Fruit fly (Drosophila melanogaster): Measurements from ENCODE around the gene CG3407.
A peak's percentile ranks its signal among the peaks of the same experiment; 100 is the strongest.

CG3407 gene

dm6 chr2L:3827406-3828133 is 14.4 kb upstream of the CG3407 start (continued):
- peak; percentile 36 for TF ChIP-seq CG18476 (GFP tag; optimal IDR thresholded peaks at IDR 0.05)
- TF ChIP-seq CG18764 (GFP tag; optimal IDR thresholded peaks at IDR 0.05): peak; percentile 58
- TF ChIP-seq NC2α (GFP tag; optimal IDR thresholded peaks at IDR 0.05): peak; percentile 38
- TF ChIP-seq bowl (GFP tag; IDR thresholded peaks at IDR 0.05): no peak
- peak; percentile 92 for TF ChIP-seq gsb-n (tag; optimal IDR thresholded peaks at IDR 0.05)
- TF ChIP-seq CG4328 (GFP tag; optimal IDR thresholded peaks at IDR 0.05): peak; percentile 13
- peak; percentile 48; the same call in 1 of the 2 replicates for TF ChIP-seq lmd (GFP tag; IDR thresholded peaks at IDR 0.05)
- no peak for TF ChIP-seq dysf (GFP tag; IDR thresholded peaks at IDR 0.05)
- peak; percentile 16 for TF ChIP-seq CG9609 (GFP tag; optimal IDR thresholded peaks at IDR 0.05)
- TF ChIP-seq fd96Cb (tag; optimal IDR thresholded peaks at IDR 0.05): peak; percentile 79
- TF ChIP-seq jumu (GFP tag; optimal IDR thresholded peaks at IDR 0.05): peak; percentile 69
- no peak for TF ChIP-seq CG12659 (GFP tag; optimal IDR thresholded peaks at IDR 0.05)
- TF ChIP-seq lola (GFP tag; optimal IDR thresholded peaks at IDR 0.05): peak in 1 of 3 experiments; percentile 96
- no peak for TF ChIP-seq CG34224 (GFP tag; IDR thresholded peaks at IDR 0.05; ENCODE audit: partially characterized antibody)
- peak; percentile 2 for TF ChIP-seq Atf3 (GFP tag; optimal IDR thresholded peaks at IDR 0.05)
- TF ChIP-seq knrl (GFP tag; IDR thresholded peaks at IDR 0.05; ENCODE audit: partially characterized antibody): no peak
- no peak for TF ChIP-seq CG14860 (GFP tag; IDR thresholded peaks at IDR 0.05; ENCODE audit: partially characterized antibody)
- peak; percentile 97 for TF ChIP-seq sens (GFP tag)
- TF ChIP-seq CG13287 (GFP tag; IDR thresholded peaks at IDR 0.05; ENCODE audit: partially characterized antibody): no peak
- peak; percentile 31 for TF ChIP-seq cato (GFP tag; optimal IDR thresholded peaks at IDR 0.05; ENCODE audit: borderline replicate concordance)
- no peak for TF ChIP-seq Hand (GFP tag; optimal IDR thresholded peaks at IDR 0.05)
- TF ChIP-seq shn (GFP tag; optimal IDR thresholded peaks at IDR 0.05): no peak
- no peak for TF ChIP-seq disco-r (GFP tag; optimal IDR thresholded peaks at IDR 0.05)
- TF ChIP-seq sr (GFP tag; IDR thresholded peaks at IDR 0.05): no peak
- no peak for TF ChIP-seq nom (GFP tag; optimal IDR thresholded peaks at IDR 0.05)
- TF ChIP-seq grau (tag; optimal IDR thresholded peaks at IDR 0.05): peak; percentile 77
- no peak for TF ChIP-seq CG6272 (GFP tag; IDR thresholded peaks at IDR 0.05)
- TF ChIP-seq sd (tag; optimal IDR thresholded peaks at IDR 0.05): no peak
- no peak for TF ChIP-seq Hr39 (optimal IDR thresholded peaks at IDR 0.05)
- no peak for TF ChIP-seq chinmo (GFP tag; IDR thresholded peaks at IDR 0.05; ENCODE audit: partially characterized antibody)
- no peak for TF ChIP-seq CTCF (GFP tag; optimal IDR thresholded peaks at IDR 0.05)
- no peak for TF ChIP-seq CG4707 (GFP tag; optimal IDR thresholded peaks at IDR 0.05)
- TF ChIP-seq amos (GFP tag; IDR thresholded peaks at IDR 0.05; ENCODE audit: partially characterized antibody): no peak
- no peak for TF ChIP-seq CG3281 (GFP tag; optimal IDR thresholded peaks at IDR 0.05)
- no peak for TF ChIP-seq inv (GFP tag; IDR thresholded peaks at IDR 0.05; ENCODE audit: partially characterized antibody)
- TF ChIP-seq croc (GFP tag; conservative IDR thresholded peaks at IDR 0.05): peak; percentile 77
- TF ChIP-seq zen2 (GFP tag; IDR thresholded peaks at IDR 0.05; ENCODE audit: partially characterized antibody): no peak
- no peak for TF ChIP-seq cas (GFP tag; IDR thresholded peaks at IDR 0.05)
- no peak for TF ChIP-seq dimm (GFP tag; IDR thresholded peaks at IDR 0.05)
- no peak for TF ChIP-seq Rfx (GFP tag; IDR thresholded peaks at IDR 0.05)
- TF ChIP-seq Neu2 (GFP tag; optimal IDR thresholded peaks at IDR 0.05; ENCODE audit: borderline replicate concordance): peak; percentile 57
- peak; percentile 83 for TF ChIP-seq Elba2 (GFP tag; optimal IDR thresholded peaks at IDR 0.05)
- TF ChIP-seq CG15073 (GFP tag; optimal IDR thresholded peaks at IDR 0.05): peak; percentile 21
- no peak for TF ChIP-seq gcm2 (GFP tag; optimal IDR thresholded peaks at IDR 0.05)
- peak; percentile 19 for TF ChIP-seq MTF-1 (GFP tag; optimal IDR thresholded peaks at IDR 0.05; ENCODE audit: borderline replicate concordance)
- TF ChIP-seq CG12391 (tag; optimal IDR thresholded peaks at IDR 0.05): peak; percentile 92
- peak; percentile 67 for TF ChIP-seq Six4 (GFP tag; optimal IDR thresholded peaks at IDR 0.05)
- no peak for TF ChIP-seq Opbp (GFP tag; IDR thresholded peaks at IDR 0.05; ENCODE audit: partially characterized antibody)
- TF ChIP-seq pb (GFP tag; optimal IDR thresholded peaks at IDR 0.05): no peak
- TF ChIP-seq seq (GFP tag; IDR thresholded peaks at IDR 0.05): no peak

Measured in whole organism, embryonic.